Worm (Caenorhabditis elegans) whole organism, mixed stage, embryonic: ENCODE measurements around the gene C44B7.5.

Experiments used
- ces-1 ChIP-seq: fragments of 150-350 bp; optimal IDR thresholded peaks from 2 replicates; lab custom pipeline; 2014; ENCODE audit warnings: missing biosample characterization, missing genetic modification reagents, missing genetic modification characterization
- cnd-1 ChIP-seq: fragments of 200-800 bp; sonication (Bioruptor generic); optimal IDR thresholded peaks from 2 replicates; lab custom pipeline; 2018; ENCODE audit warnings: mild to moderate bottlenecking, missing genetic modification characterization, missing compliant biosample characterization
- lin-13 ChIP-seq: fragments of 150-350 bp; optimal IDR thresholded peaks from 2 replicates; lab custom pipeline; 2014; ENCODE audit warnings: missing biosample characterization, missing genetic modification characterization
- lsy-2 ChIP-seq: fragments of 150-350 bp; optimal IDR thresholded peaks from 2 replicates; lab custom pipeline; 2014; ENCODE audit warnings: missing biosample characterization, missing genetic modification characterization
- pha-4 ChIP-seq: fragments of 150-350 bp; optimal IDR thresholded peaks from 2 replicates; lab custom pipeline; 2018; ENCODE audit warnings: missing biosample characterization, missing genetic modification reagents, missing genetic modification characterization
- snpc-4 ChIP-seq: fragments of 150-350 bp; optimal IDR thresholded peaks from 2 replicates; lab custom pipeline; 2014; ENCODE audit warnings: missing biosample characterization, missing genetic modification characterization

DNA sequence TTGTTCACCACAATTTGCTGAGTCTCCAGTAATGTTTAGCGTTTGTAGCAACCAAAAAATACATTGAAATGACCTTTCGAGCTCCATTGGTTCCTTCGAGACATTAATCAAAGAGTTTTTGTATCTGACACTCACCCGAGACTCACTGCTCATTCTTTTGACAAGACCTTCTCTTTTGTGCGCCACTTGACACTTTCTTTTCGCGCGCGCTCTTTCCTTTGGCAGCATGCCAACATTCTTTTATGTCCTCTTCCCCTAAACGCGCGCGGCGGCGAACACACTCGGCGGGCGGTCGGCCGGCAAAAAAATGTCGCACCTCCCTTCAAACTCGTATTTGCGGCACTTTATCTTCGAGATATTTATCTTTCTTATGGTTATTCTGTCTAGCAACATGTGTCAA is 28.7 kb downstream of the C44B7.5 start:
- TF ChIP-seq snpc-4, result no peak
- no peak for TF ChIP-seq ces-1 (GFP tag; lab: Kevin White, UChicago)
- no peak for TF ChIP-seq lsy-2 (tag; lab: Kevin White, UChicago)
- no peak for TF ChIP-seq lin-13
- no peak for TF ChIP-seq pha-4 (tag; lab: Kevin White, UChicago)
- no peak for TF ChIP-seq cnd-1 (tag; lab: Kevin White, UChicago)
